Worm (Caenorhabditis elegans) whole organism, midembryonic: ENCODE results near the gene sdz-21.

Experiments
- T22C8.4 ChIP-seq: fragments of 200-800 bp; sonication (Bioruptor generic); IDR thresholded peaks from 2 replicates; pipeline ENCODE4 v1.3.6; 2022; ENCODE audit warnings: missing genetic modification characterization, missing compliant biosample characterization
- cog-1 ChIP-seq: sonication (generic microtip); optimal IDR thresholded peaks from 2 replicates; lab custom pipeline; 2016; ENCODE audit warnings: missing genetic modification characterization, missing compliant biosample characterization
- flt-1 ChIP-seq: fragments of 200-800 bp; sonication (Bioruptor generic); IDR thresholded peaks from 2 replicates; pipeline ENCODE4 v1.3.6; 2022; ENCODE audit warnings: missing genetic modification characterization, missing compliant biosample characterization
- med-1 ChIP-seq: sonication (generic microtip); optimal IDR thresholded peaks from 2 replicates; lab custom pipeline; 2017; ENCODE audit warnings: missing genetic modification characterization, mild to moderate bottlenecking, missing compliant biosample characterization, antibody characterized with exemption, missing genetic modification reagents; ENCODE audit not compliant: insufficient read depth
- ref-1 ChIP-seq: fragments of 200-800 bp; sonication (Bioruptor generic); conservative IDR thresholded peaks from 2 replicates; pipeline ENCODE4 v1.3.6; 2022; ENCODE audit warnings: missing genetic modification reagents, missing genetic modification characterization, missing compliant biosample characterization
- tab-1 ChIP-seq: fragments of 200-800 bp; sonication (Bioruptor generic); IDR thresholded peaks from 2 replicates; pipeline ENCODE4 v1.3.6; 2022; ENCODE audit warnings: missing genetic modification characterization, missing compliant biosample characterization
- ztf-29 ChIP-seq: fragments of 200-800 bp; sonication (Bioruptor generic); IDR thresholded peaks from 2 replicates; pipeline ENCODE4 v1.3.6; 2022; ENCODE audit warnings: missing genetic modification reagents, missing genetic modification characterization, missing compliant biosample characterization

- TF ChIP-seq tab-1 (GFP tag; lab: Robert Waterston, UW) (no peak), flt-1 (GFP tag; lab: Robert Waterston, UW) (no peak), T22C8.4 (GFP tag; lab: Robert Waterston, UW) (no peak), ref-1 (no peak), cog-1 (tag; lab: Kevin White, UChicago) (no peak), med-1 (GFP tag; lab: Kevin White, UChicago) (no peak), ztf-29 (GFP tag; lab: Robert Waterston, UW) (no peak)
Measured at ce11 chrIII:5665278-5665677, 8.4 kb upstream of the sdz-21 start.
